Worm (Caenorhabditis elegans) whole organism, L4 larva: ENCODE results near the gene C17C3.24.
A peak's percentile ranks its signal among the peaks of the same experiment; 100 is the strongest.

ENCODE experiments used
- F26F4.8 ChIP-seq: fragments of 200-800 bp; sonication (Bioruptor generic); conservative IDR thresholded peaks from 2 replicates; pipeline ENCODE4 v1.3.6; 2022; ENCODE audit warnings: missing genetic modification characterization, missing compliant biosample characterization
- F49E8.2 ChIP-seq: sonication (generic microtip); optimal IDR thresholded peaks from 2 replicates; lab custom pipeline; 2016; ENCODE audit warnings: missing compliant biosample characterization, mild to moderate bottlenecking, missing genetic modification characterization, borderline replicate concordance
- R02D3.7 ChIP-seq: fragments of 150-350 bp; sonication (generic microtip); optimal IDR thresholded peaks from 3 replicates; lab custom pipeline; 2014; ENCODE audit warnings: missing biosample characterization, missing genetic modification characterization
- Y105C5A.15 ChIP-seq: fragments of 200-800 bp; sonication (Bioruptor generic); IDR thresholded peaks from 2 replicates; pipeline ENCODE4 v1.3.6; 2022; ENCODE audit warnings: missing genetic modification characterization, missing compliant biosample characterization
- Y48G9A.11 ChIP-seq: fragments of 200-800 bp; sonication (Bioruptor generic); IDR thresholded peaks from 2 replicates; pipeline ENCODE4 v1.3.6; 2022; ENCODE audit warnings: missing genetic modification reagents, missing genetic modification characterization, missing compliant biosample characterization
- aha-1 ChIP-seq: fragments of 150-350 bp; peaks from one replicate; lab custom pipeline; 2014; ENCODE audit warnings: missing biosample characterization, missing genetic modification characterization
- aly-2 ChIP-seq: sonication (generic microtip); optimal IDR thresholded peaks from 2 replicates; lab custom pipeline; 2018; ENCODE audit warnings: missing biosample characterization, missing genetic modification characterization
- attf-4 ChIP-seq: sonication (generic microtip); optimal IDR thresholded peaks from 3 replicates; lab custom pipeline; 2017; ENCODE audit warnings: missing biosample characterization, missing genetic modification characterization
- ceh-20 ChIP-seq: fragments of 200-800 bp; sonication (Bioruptor generic); IDR thresholded peaks from 2 replicates; pipeline ENCODE4 v1.3.6; 2022; ENCODE audit warnings: missing genetic modification reagents, missing genetic modification characterization, missing compliant biosample characterization
- daf-12 ChIP-seq: fragments of 150-350 bp; optimal IDR thresholded peaks from 2 replicates; lab custom pipeline; 2014; ENCODE audit warnings: missing biosample characterization, missing genetic modification reagents, missing genetic modification characterization
- daf-16 ChIP-seq, 3 experiments: sonication (generic microtip); optimal IDR thresholded peaks; 2 replicates each; lab custom pipeline; 2016 to 2017; ENCODE audit warnings: missing genetic modification characterization in 3 of 3, missing genetic modification reagents in 3 of 3, mild to moderate bottlenecking in 2 of 3, missing compliant biosample characterization in 2 of 3, missing biosample characterization in 1 of 3, moderate library complexity in 1 of 3
- daf-19 ChIP-seq: fragments of 200-800 bp; sonication (Bioruptor generic); conservative IDR thresholded peaks from 2 replicates; pipeline ENCODE4 v1.3.6; 2022; ENCODE audit warnings: missing genetic modification characterization, missing compliant biosample characterization
- dmd-6 ChIP-seq: fragments of 200-800 bp; sonication (Bioruptor generic); IDR thresholded peaks from 2 replicates; pipeline ENCODE4 v1.3.6; 2022; ENCODE audit warnings: missing genetic modification reagents, missing genetic modification characterization, missing compliant biosample characterization
- dmd-8 ChIP-seq: fragments of 200-800 bp; sonication (Bioruptor generic); IDR thresholded peaks from 2 replicates; pipeline ENCODE4 v1.3.6; 2022; ENCODE audit warnings: missing genetic modification characterization, missing compliant biosample characterization
- dve-1 ChIP-seq: sonication (generic microtip); optimal IDR thresholded peaks from 2 replicates; lab custom pipeline; 2017; ENCODE audit warnings: antibody characterized with exemption, mild to moderate bottlenecking, missing genetic modification characterization, missing compliant biosample characterization; ENCODE audit not compliant: insufficient read depth
- hlh-30 ChIP-seq: sonication (generic microtip); optimal IDR thresholded peaks from 2 replicates; lab custom pipeline; 2017; ENCODE audit warnings: antibody characterized with exemption, mild to moderate bottlenecking, missing genetic modification characterization, missing compliant biosample characterization; ENCODE audit not compliant: insufficient read depth
- hmg-1.1 ChIP-seq: fragments of 200-800 bp; sonication (Bioruptor generic); IDR thresholded peaks from 2 replicates; pipeline ENCODE4 v1.3.6; 2022; ENCODE audit warnings: missing genetic modification reagents, missing genetic modification characterization, missing compliant biosample characterization
- lin-1 ChIP-seq: fragments of 200-800 bp; sonication (Bioruptor generic); IDR thresholded peaks from 2 replicates; pipeline ENCODE4 v1.3.6; 2022; ENCODE audit warnings: missing genetic modification reagents, missing genetic modification characterization, missing compliant biosample characterization
- lin-15B ChIP-seq: fragments of 150-350 bp; sonication (generic microtip); optimal IDR thresholded peaks from 3 replicates; lab custom pipeline; 2014; ENCODE audit warnings: missing biosample characterization, missing genetic modification characterization
- lin-38 ChIP-seq: fragments of 200-800 bp; sonication (Bioruptor generic); IDR thresholded peaks from 2 replicates; pipeline ENCODE4 v1.3.6; 2022; ENCODE audit warnings: missing genetic modification reagents, missing genetic modification characterization, missing compliant biosample characterization
- lin-39 ChIP-seq: fragments of 150-350 bp; optimal IDR thresholded peaks from 2 replicates; lab custom pipeline; 2014; ENCODE audit warnings: missing biosample characterization, missing genetic modification reagents, missing genetic modification characterization
- lir-3 ChIP-seq: sonication (generic microtip); optimal IDR thresholded peaks from 2 replicates; lab custom pipeline; 2016; ENCODE audit warnings: mild to moderate bottlenecking, missing genetic modification characterization, missing compliant biosample characterization
- madf-5 ChIP-seq, 2 experiments: fragments of 200-800 bp; sonication (Bioruptor generic); IDR thresholded peaks; 2 replicates each; pipeline ENCODE4 v1.3.6; 2022; ENCODE audit warnings: missing compliant biosample characterization in 2 of 2, missing genetic modification characterization in 2 of 2
- madf-9 ChIP-seq: fragments of 200-800 bp; sonication (Bioruptor generic); conservative IDR thresholded peaks from 2 replicates; pipeline ENCODE4 v1.3.6; 2022; ENCODE audit warnings: missing genetic modification reagents, missing genetic modification characterization, missing compliant biosample characterization
- mdl-1 ChIP-seq, 2 experiments: fragments of 150-350 bp in 1 of 2; sonication (generic microtip) in 1 of 2; optimal IDR thresholded peaks; 2 replicates each; lab custom pipeline; 2014 to 2017; ENCODE audit warnings: missing biosample characterization in 2 of 2, missing genetic modification characterization in 2 of 2
- mdt-29 ChIP-seq: fragments of 200-800 bp; sonication (Bioruptor generic); IDR thresholded peaks from 2 replicates; pipeline ENCODE4 v1.3.6; 2022; ENCODE audit warnings: missing genetic modification reagents, missing genetic modification characterization, missing compliant biosample characterization
- mxl-2 ChIP-seq: fragments of 200-800 bp; sonication (Bioruptor generic); conservative IDR thresholded peaks from 2 replicates; pipeline ENCODE4 v1.3.6; 2022; ENCODE audit warnings: missing genetic modification reagents, missing genetic modification characterization, missing compliant biosample characterization
- mxl-3 ChIP-seq: fragments of 200-800 bp; sonication (Bioruptor generic); optimal IDR thresholded peaks from 2 replicates; lab custom pipeline; 2018; ENCODE audit warnings: mild to moderate bottlenecking, missing genetic modification characterization, missing compliant biosample characterization
- nhr-11 ChIP-seq: fragments of 150-350 bp; optimal IDR thresholded peaks from 2 replicates; lab custom pipeline; 2014; ENCODE audit warnings: missing biosample characterization, missing genetic modification characterization
- nhr-111 ChIP-seq: fragments of 200-800 bp; sonication (Bioruptor generic); optimal IDR thresholded peaks from 2 replicates; lab custom pipeline; 2018; ENCODE audit warnings: mild to moderate bottlenecking, missing genetic modification characterization, missing compliant biosample characterization
- nhr-42 ChIP-seq: fragments of 200-800 bp; sonication (Bioruptor generic); IDR thresholded peaks from 2 replicates; pipeline ENCODE4 v1.3.6; 2022; ENCODE audit warnings: missing genetic modification characterization, missing compliant biosample characterization
- nhr-48 ChIP-seq: sonication (generic microtip); optimal IDR thresholded peaks from 2 replicates; lab custom pipeline; 2016; ENCODE audit warnings: mild to moderate bottlenecking, missing genetic modification characterization, missing compliant biosample characterization
- nhr-76 ChIP-seq: fragments of 150-350 bp; optimal IDR thresholded peaks from 2 replicates; lab custom pipeline; 2014; ENCODE audit warnings: missing biosample characterization, missing genetic modification characterization
- pha-4 ChIP-seq, 2 experiments: fragments of 150-350 bp in 1 of 2; fragments of 200-800 bp in 1 of 2; sonication (Bioruptor generic) in 1 of 2; IDR thresholded peaks in 1 of 2; optimal IDR thresholded peaks in 1 of 2; 2 replicates each; pipeline versions ENCODE4 v1.3.6 to Lab custom; 2014 to 2022; ENCODE audit warnings: missing genetic modification characterization in 2 of 2, missing genetic modification reagents in 2 of 2, missing biosample characterization in 1 of 2, missing compliant biosample characterization in 1 of 2
- saeg-2 ChIP-seq: fragments of 200-800 bp; sonication (Bioruptor generic); IDR thresholded peaks from 2 replicates; pipeline ENCODE4 v1.3.6; 2022; ENCODE audit warnings: missing genetic modification reagents, missing genetic modification characterization, missing compliant biosample characterization
- sdz-12 ChIP-seq: fragments of 200-800 bp; sonication (Bioruptor generic); optimal IDR thresholded peaks from 2 replicates; lab custom pipeline; 2018; ENCODE audit warnings: mild to moderate bottlenecking, missing genetic modification characterization, missing compliant biosample characterization
- set-16 ChIP-seq: fragments of 200-800 bp; sonication (Bioruptor generic); IDR thresholded peaks from 2 replicates; pipeline ENCODE4 v1.3.6; 2022; ENCODE audit warnings: missing genetic modification reagents, missing genetic modification characterization, missing compliant biosample characterization
- skn-1 ChIP-seq: fragments of 150-350 bp; optimal IDR thresholded peaks from 2 replicates; lab custom pipeline; 2014; ENCODE audit warnings: missing biosample characterization, missing genetic modification characterization
- snpc-4 ChIP-seq: fragments of 150-350 bp; optimal IDR thresholded peaks from 2 replicates; lab custom pipeline; 2014; ENCODE audit warnings: missing biosample characterization, missing genetic modification characterization
- spr-1 ChIP-seq: sonication (generic microtip); optimal IDR thresholded peaks from 2 replicates; lab custom pipeline; 2016; ENCODE audit warnings: mild to moderate bottlenecking, missing genetic modification characterization, missing compliant biosample characterization
- spr-3 ChIP-seq: fragments of 200-800 bp; sonication (Bioruptor generic); optimal IDR thresholded peaks from 2 replicates; lab custom pipeline; 2018; ENCODE audit warnings: mild to moderate bottlenecking, missing genetic modification characterization, missing compliant biosample characterization
- tag-97 ChIP-seq: fragments of 200-800 bp; sonication (Bioruptor generic); IDR thresholded peaks from 2 replicates; pipeline ENCODE4 v1.3.6; 2022; ENCODE audit warnings: missing genetic modification characterization, missing compliant biosample characterization
- zfp-3 ChIP-seq: fragments of 200-800 bp; sonication (Bioruptor generic); conservative IDR thresholded peaks from 2 replicates; pipeline ENCODE4 v1.3.6; 2022; ENCODE audit warnings: missing genetic modification reagents, missing genetic modification characterization, missing compliant biosample characterization
- zip-11 ChIP-seq: fragments of 200-800 bp; sonication (Bioruptor generic); IDR thresholded peaks from 2 replicates; pipeline ENCODE4 v1.3.6; 2022; ENCODE audit warnings: missing genetic modification characterization, missing compliant biosample characterization
- ztf-7 ChIP-seq: fragments of 150-350 bp; optimal IDR thresholded peaks from 2 replicates; lab custom pipeline; 2014; ENCODE audit warnings: missing biosample characterization, missing genetic modification characterization

The C17C3.24 gene

ce11 chrII:5547442-5547894 lies 5.9 kb upstream of the C17C3.24 start, which contains the start of gene acdh-2:
Gene acdh-2 (minus strand): TSS chrII:5547492.
- TF ChIP-seq daf-12 (tag; lab: Kevin White, UChicago) (no peak), daf-16 (GFP tag; optimal IDR thresholded peaks at IDR 0.05; lab: Kevin White, UChicago) (no peak), daf-16 (tag; optimal IDR thresholded peaks at IDR 0.05; lab: Kevin White, UChicago) (peak; percentile 2), dve-1 (tag; lab: Kevin White, UChicago) (peak; percentile 7), mdl-1 (tag; optimal IDR thresholded peaks at IDR 0.05; lab: Kevin White, UChicago) (no peak)
- TF ChIP-seq, all 104 proteins: peak for 2

- TF ChIP-seq Y48G9A.11 (no peak), aly-2 (tag; lab: Kevin White, UChicago) (no peak), R02D3.7 (no peak), daf-19 (GFP tag; lab: Robert Waterston, UW) (no peak), hlh-30 (tag; lab: Kevin White, UChicago) (no peak), zip-11 (GFP tag; lab: Robert Waterston, UW) (no peak), snpc-4 (tag; lab: Kevin White, UChicago) (no peak), pha-4 (GFP tag; IDR thresholded peaks at IDR 0.05; lab: Robert Waterston, UW) (no peak), pha-4 (tag; optimal IDR thresholded peaks at IDR 0.05; lab: Kevin White, UChicago) (no peak)
Measured at ce11 chrII:5544764-5545163, 3.2 kb upstream of the C17C3.24 start, which contains the start of gene ins-13. Gene ins-13 (minus strand): TSS chrII:5544864.

- TF ChIP-seq spr-1 (tag; lab: Kevin White, UChicago) (no peak), zfp-3 (GFP tag; lab: Robert Waterston, UW) (no peak), zip-11 (GFP tag; lab: Robert Waterston, UW) (no peak), nhr-111 (GFP tag; lab: Kevin White, UChicago) (no peak), F26F4.8 (GFP tag; lab: Robert Waterston, UW) (no peak), sdz-12 (no peak), lin-15B (tag; lab: Kevin White, UChicago) (no peak), lin-38 (0 out of 2 replicates have a peak, but pooled peaks have one; percentile 4), Y48G9A.11 (no peak), madf-9 (GFP tag; lab: Robert Waterston, UW) (peak; percentile 63; the same call in 1 of the 2 replicates), F49E8.2 (no peak), madf-5 (GFP tag; IDR thresholded peaks at IDR 0.05; lab: Robert Waterston, UW) (no peak), R02D3.7 (no peak), nhr-42 (GFP tag; lab: Robert Waterston, UW) (peak; percentile 86), aha-1 (peak; percentile 48), lin-39 (tag; lab: Kevin White, UChicago) (no peak), lir-3 (tag; lab: Kevin White, UChicago) (no peak), nhr-48 (tag; lab: Kevin White, UChicago) (no peak), nhr-11 (tag; lab: Kevin White, UChicago) (peak; percentile 62), mxl-3 (GFP tag; lab: Kevin White, UChicago) (no peak), attf-4 (no peak), ztf-7 (tag; lab: Kevin White, UChicago) (no peak), skn-1 (no peak), mdt-29 (GFP tag; lab: Robert Waterston, UW) (peak; percentile 97), Y105C5A.15 (GFP tag; lab: Robert Waterston, UW) (no peak), set-16 (no peak), saeg-2 (GFP tag; lab: Robert Waterston, UW) (peak; percentile 47; the same call in 1 of the 2 replicates), spr-3 (no peak), mxl-2 (peak; percentile 60; the same call in 1 of the 2 replicates), mdl-1 (tag; optimal IDR thresholded peaks at IDR 0.05; lab: Kevin White, UChicago) (peak in 1 of 2 experiments; percentile 45), dmd-6 (peak; percentile 80), dmd-8 (0 out of 2 replicates have a peak, but pooled peaks have one; percentile 4), lin-1 (peak; percentile 59; the same call in 1 of the 2 replicates), hmg-1.1 (GFP tag; lab: Robert Waterston, UW) (peak; percentile 8; the same call in 1 of the 2 replicates), dve-1 (tag; lab: Kevin White, UChicago) (peak; percentile 96), nhr-76 (tag; lab: Kevin White, UChicago) (no peak), ceh-20 (GFP tag; lab: Robert Waterston, UW) (peak; percentile 46), tag-97 (GFP tag; lab: Robert Waterston, UW) (no peak)
Measured at ce11 chrII:5544145-5544515, 2.5 kb upstream of the C17C3.24 start.
